Fruit fly (Drosophila melanogaster) whole organism, wandering third instar larva: ENCODE measurements around the gene scny.

Experiments
- CG32264 ChIP-seq: fragments of 200-800 bp; sonication (Bioruptor generic); optimal IDR thresholded peaks from 2 replicates; lab custom pipeline; 2016; ENCODE audit warnings: missing biosample characterization, missing genetic modification characterization
- Dfd ChIP-seq: fragments of >200 bp; optimal IDR thresholded peaks from 2 replicates; lab custom pipeline; 2017; ENCODE audit warnings: missing biosample characterization, missing genetic modification characterization
- Dif ChIP-seq: fragments of 200-275, 200-300 bp; sonication (Bioruptor generic); optimal IDR thresholded peaks from 2 replicates; lab custom pipeline; 2018; ENCODE audit warnings: missing biosample characterization, missing genetic modification characterization; ENCODE audit not compliant: partially characterized antibody
- GATAd ChIP-seq: sonication (Bioruptor generic); optimal IDR thresholded peaks from 2 replicates; lab custom pipeline; 2016; ENCODE audit warnings: missing biosample characterization, missing genetic modification characterization
- HLH106 ChIP-seq: fragments of 200-800 bp; optimal IDR thresholded peaks from 3 replicates; lab custom pipeline; 2019; ENCODE audit warnings: missing biosample characterization, mild to moderate bottlenecking, missing genetic modification characterization, moderate library complexity
- Hr78 ChIP-seq: fragments of >200 bp; optimal IDR thresholded peaks from 2 replicates; lab custom pipeline; 2017; ENCODE audit warnings: missing biosample characterization, missing genetic modification characterization
- Hr83 ChIP-seq: fragments of 200-300 bp; sonication (Bioruptor generic); optimal IDR thresholded peaks from 2 replicates; lab custom pipeline; 2016; ENCODE audit warnings: missing biosample characterization, mild to moderate bottlenecking, missing genetic modification characterization, moderate library complexity; ENCODE audit not compliant: poor library complexity, severe bottlenecking
- Jra ChIP-seq: sonication (Bioruptor generic); optimal IDR thresholded peaks from 2 replicates; lab custom pipeline; 2016; ENCODE audit warnings: missing biosample characterization, missing genetic modification characterization
- Myc ChIP-seq: fragments of >200 bp; optimal IDR thresholded peaks from 2 replicates; lab custom pipeline; 2017
- N ChIP-seq: fragments of >200 bp; optimal IDR thresholded peaks from 2 replicates; lab custom pipeline; 2018; ENCODE audit warnings: missing biosample characterization, missing external identifiers, missing genetic modification characterization
- OdsH ChIP-seq: fragments of 200-800 bp; sonication (Bioruptor generic); optimal IDR thresholded peaks from 2 replicates; lab custom pipeline; 2016; ENCODE audit warnings: missing biosample characterization, mild to moderate bottlenecking, missing genetic modification characterization
- Rel ChIP-seq, 2 experiments: fragments of 200-800 bp; sonication (Bioruptor generic) in 1 of 2; optimal IDR thresholded peaks; 2 replicates in 1 of 2; 3 replicates in 1 of 2; lab custom pipeline; 2016 to 2019; ENCODE audit warnings: mild to moderate bottlenecking in 2 of 2, missing biosample characterization in 2 of 2, missing genetic modification characterization in 2 of 2, moderate library complexity in 1 of 2
- Sp1 ChIP-seq: fragments of 200-800 bp; sonication (Bioruptor generic); optimal IDR thresholded peaks from 3 replicates; lab custom pipeline; 2019; ENCODE audit warnings: missing biosample characterization, mild to moderate bottlenecking, missing genetic modification characterization, moderate library complexity
- br ChIP-seq: fragments of 200-800 bp; sonication (Bioruptor generic); optimal IDR thresholded peaks from 2 replicates; lab custom pipeline; 2016; ENCODE audit warnings: missing biosample characterization, missing genetic modification characterization
- brk ChIP-seq: fragments of 200-800 bp; sonication (Bioruptor generic); optimal IDR thresholded peaks from 2 replicates; lab custom pipeline; 2016; ENCODE audit warnings: missing biosample characterization, mild to moderate bottlenecking, missing genetic modification characterization
- dmrt93B ChIP-seq: fragments of 200-800 bp; sonication (Bioruptor generic); optimal IDR thresholded peaks from 2 replicates; lab custom pipeline; 2018; ENCODE audit warnings: missing biosample characterization, mild to moderate bottlenecking, missing genetic modification characterization
- dsf ChIP-seq: sonication (Bioruptor generic); optimal IDR thresholded peaks from 2 replicates; lab custom pipeline; 2016; ENCODE audit warnings: missing biosample characterization, missing genetic modification characterization, borderline replicate concordance
- ey ChIP-seq: fragments of 200-800 bp; sonication (Bioruptor generic); optimal IDR thresholded peaks from 2 replicates; lab custom pipeline; 2016; ENCODE audit warnings: missing biosample characterization, missing genetic modification characterization
- foxo ChIP-seq, 2 experiments: fragments of 200-800 bp; sonication (Bioruptor generic); optimal IDR thresholded peaks; 2 replicates in 1 of 2; 3 replicates in 1 of 2; lab custom pipeline; 2016 to 2017; ENCODE audit warnings: missing biosample characterization in 2 of 2, missing genetic modification characterization in 2 of 2
- fru ChIP-seq: fragments of 200-800 bp; sonication (Bioruptor generic); optimal IDR thresholded peaks from 3 replicates; lab custom pipeline; 2016; ENCODE audit warnings: missing biosample characterization, mild to moderate bottlenecking, missing genetic modification characterization
- h ChIP-seq: fragments of 200-800 bp; sonication (Bioruptor generic); optimal IDR thresholded peaks from 3 replicates; lab custom pipeline; 2016; ENCODE audit warnings: missing biosample characterization, mild to moderate bottlenecking, missing genetic modification characterization
- lola ChIP-seq: fragments of >200 bp; optimal IDR thresholded peaks from 2 replicates; lab custom pipeline; 2017; ENCODE audit warnings: missing biosample characterization, missing genetic modification characterization
- rgr ChIP-seq: fragments of 200-800 bp; sonication (Bioruptor generic); optimal IDR thresholded peaks from 3 replicates; lab custom pipeline; 2016; ENCODE audit warnings: missing biosample characterization, mild to moderate bottlenecking, missing genetic modification characterization
- sage ChIP-seq: fragments of 200-800 bp; sonication (Bioruptor generic); optimal IDR thresholded peaks from 2 replicates; lab custom pipeline; 2016; ENCODE audit warnings: missing biosample characterization, mild to moderate bottlenecking, missing genetic modification characterization
- sv ChIP-seq: fragments of 200-800 bp; sonication (Bioruptor generic); optimal IDR thresholded peaks from 3 replicates; lab custom pipeline; 2016; ENCODE audit warnings: missing biosample characterization, missing genetic modification characterization
- tai ChIP-seq: sonication (Bioruptor generic); optimal IDR thresholded peaks from 2 replicates; lab custom pipeline; 2016; ENCODE audit warnings: missing biosample characterization, missing genetic modification characterization
- usp ChIP-seq: fragments of >200 bp; optimal IDR thresholded peaks from 2 replicates; lab custom pipeline; 2017; ENCODE audit warnings: missing biosample characterization, missing genetic modification characterization
- woc ChIP-seq: sonication (Bioruptor generic); optimal IDR thresholded peaks from 2 replicates; lab custom pipeline; 2016; ENCODE audit warnings: missing biosample characterization, mild to moderate bottlenecking, missing genetic modification characterization

scny gene

DNA sequence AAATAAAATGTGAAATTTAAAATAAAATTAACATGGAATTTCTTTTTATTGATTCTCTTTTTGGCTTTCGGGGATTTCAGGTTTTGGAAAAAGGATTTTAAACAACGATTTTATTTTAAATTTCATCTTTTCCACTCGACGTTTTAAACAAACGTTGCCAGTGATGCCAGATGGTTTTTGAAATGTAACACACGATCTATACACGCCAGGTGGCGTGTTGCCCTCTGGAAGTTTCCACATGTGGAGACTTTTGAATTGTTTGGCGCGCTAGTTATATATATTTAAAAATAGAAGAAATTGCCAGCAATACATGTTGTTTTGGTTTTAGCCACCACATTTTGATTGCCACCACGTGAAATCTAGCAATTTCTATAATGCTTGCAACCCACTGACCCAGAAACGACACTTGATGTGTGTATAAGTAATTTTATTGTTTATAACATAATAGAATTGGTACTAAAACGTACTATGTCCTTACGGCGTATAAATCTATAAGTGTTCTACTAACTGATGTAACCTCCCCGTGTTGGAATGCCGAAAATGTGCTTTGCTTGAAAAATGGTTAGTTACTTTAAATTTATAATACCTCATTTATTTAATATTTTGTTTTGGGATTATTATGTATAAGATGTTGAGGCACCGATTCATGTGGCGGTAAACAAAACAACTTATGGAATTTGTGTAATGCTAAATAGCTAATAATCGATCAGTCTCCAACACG lies 19.0 kb upstream of the scny start:
- no peak for TF ChIP-seq Jra (GFP tag; lab: Kevin White, UChicago)
- TF ChIP-seq Myc (lab: Kevin White, UChicago) = peak; percentile 84
- peak; percentile 26 for TF ChIP-seq sage (GFP tag; lab: Kevin White, UChicago)

DNA sequence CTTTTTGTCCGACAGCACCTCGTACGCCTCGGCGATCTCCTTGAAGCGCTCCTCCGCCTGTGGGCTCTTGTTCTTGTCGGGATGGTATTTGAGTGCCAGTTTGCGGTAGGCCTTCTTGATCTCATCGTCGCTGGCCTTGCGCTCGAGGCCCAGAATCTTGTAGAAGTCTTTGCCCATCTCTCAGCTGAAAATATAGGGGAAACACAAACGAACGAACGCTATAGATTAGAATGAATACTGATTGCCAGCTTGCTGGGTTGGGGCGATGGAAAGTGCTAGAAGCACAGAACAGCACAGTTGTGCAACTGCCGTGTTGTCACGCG lies 17.4 kb upstream of the scny start:
- TF ChIP-seq fru (GFP tag; lab: Kevin White, UChicago) (no peak), foxo (GFP tag; optimal IDR thresholded peaks at IDR 0.05; lab: Kevin White, UChicago) (no peak), Rel (GFP tag; optimal IDR thresholded peaks at IDR 0.05; lab: Kevin White, UChicago) (no peak), Rel (tag; optimal IDR thresholded peaks at IDR 0.05; lab: Kevin White, UChicago) (peak; percentile 97), rgr (no peak), Dif (GFP tag; lab: Kevin White, UChicago) (no peak)

DNA sequence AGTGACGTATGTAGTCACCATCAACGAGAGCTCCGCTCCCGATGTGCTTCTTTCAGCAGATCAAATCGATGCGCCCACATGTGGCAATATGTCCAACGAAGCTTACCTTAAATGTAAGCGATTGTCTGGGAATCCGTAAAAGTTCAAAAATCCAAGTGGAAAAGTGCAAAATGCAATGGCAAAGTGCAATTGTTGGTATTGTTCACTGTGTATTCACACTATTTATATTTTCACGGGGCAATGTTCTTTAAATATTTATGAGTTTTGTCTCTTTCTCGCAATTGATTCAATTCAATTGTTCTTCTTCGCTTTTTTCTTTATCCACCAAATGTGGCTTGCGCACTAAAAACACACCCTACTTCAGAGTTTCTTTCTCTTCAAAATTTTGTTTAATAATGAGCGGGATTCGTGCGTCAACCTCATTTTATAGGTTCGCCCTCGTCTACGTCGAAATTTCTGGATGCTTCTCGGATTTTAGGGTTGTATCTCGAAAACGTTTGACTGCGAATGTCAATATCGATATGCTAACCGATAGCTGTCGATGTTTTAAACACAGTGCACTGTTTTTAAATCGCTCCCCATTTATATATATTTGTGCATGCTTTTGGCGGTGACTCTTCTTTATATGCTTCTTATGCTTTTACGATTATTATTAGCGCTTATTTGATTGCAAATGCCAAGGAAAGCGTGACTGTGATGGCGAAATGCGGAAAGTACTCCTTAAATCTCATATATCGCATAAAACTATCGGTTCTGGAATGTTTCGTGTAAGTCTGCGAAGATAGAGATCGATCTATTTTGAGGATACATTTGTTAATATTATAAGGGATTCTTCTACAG lies 16.8 kb upstream of the scny start, which contains the start of gene DnaJ-1:
Gene DnaJ-1 (minus strand): TSS at position 450 of the 840 bp plus-strand sequence.
- no peak for TF ChIP-seq tai (GFP tag; lab: Kevin White, UChicago)
- TF ChIP-seq Jra (GFP tag; lab: Kevin White, UChicago) = peak; percentile 27
- peak; percentile 44 for TF ChIP-seq h (GFP tag; lab: Kevin White, UChicago)
- peak; percentile 72 for TF ChIP-seq Hr83 (GFP tag; lab: Kevin White, UChicago)
- TF ChIP-seq br (GFP tag; lab: Kevin White, UChicago) = peak; percentile 12
- no peak for TF ChIP-seq Dfd (GFP tag; lab: Kevin White, UChicago)
- peak; percentile 10 for TF ChIP-seq CG32264 (GFP tag; lab: Kevin White, UChicago)
- peak; percentile 23 for TF ChIP-seq fru (GFP tag; lab: Kevin White, UChicago)
- TF ChIP-seq rgr = peak; percentile 51
- no peak for TF ChIP-seq ey (GFP tag; lab: Kevin White, UChicago)
- TF ChIP-seq OdsH (GFP tag; lab: Kevin White, UChicago) = peak; percentile 18
- TF ChIP-seq HLH106 = peak; percentile 8
- TF ChIP-seq woc (GFP tag; lab: Kevin White, UChicago) = peak; percentile 61
- TF ChIP-seq brk (GFP tag; lab: Kevin White, UChicago) = no peak
- TF ChIP-seq foxo (GFP tag; optimal IDR thresholded peaks at IDR 0.05; lab: Kevin White, UChicago) = peak in 1 of 2 experiments; percentile 37
- TF ChIP-seq Sp1 (GFP tag; lab: Kevin White, UChicago) = peak; percentile 79

DNA sequence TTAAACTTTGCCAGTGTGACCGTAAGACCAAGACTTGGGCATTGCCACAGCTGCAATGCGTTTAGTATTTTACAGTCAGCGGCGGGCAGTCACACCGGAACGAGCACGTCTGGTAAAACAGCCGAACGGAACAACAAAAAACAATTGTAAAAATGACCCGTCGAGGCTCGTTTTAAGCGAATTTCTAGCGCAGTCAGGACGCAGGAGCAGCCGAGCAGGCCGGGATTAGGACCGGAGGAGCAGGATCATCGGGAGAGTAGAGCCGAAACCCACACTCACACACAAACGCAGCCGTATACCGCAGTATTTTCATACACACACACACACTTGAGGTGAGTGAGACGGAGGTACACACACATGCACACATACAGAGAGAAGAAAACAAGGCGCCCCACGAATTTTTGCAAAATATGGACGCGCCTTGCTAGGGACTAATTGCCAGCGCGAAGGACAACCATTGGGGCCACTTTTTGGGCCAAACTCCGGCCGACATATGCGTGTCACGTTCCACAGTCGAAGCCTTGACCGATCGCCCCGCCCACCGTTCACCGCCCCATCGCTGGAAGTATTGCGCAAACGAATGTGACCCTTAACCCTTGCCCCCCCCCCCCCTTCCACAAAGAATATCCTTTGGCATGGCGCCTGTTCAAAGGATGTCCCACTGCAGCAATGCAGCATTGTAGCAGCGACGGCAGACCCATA lies 15.7 kb upstream of the scny start, which contains the start of gene Usp47:
Gene Usp47 (plus strand): TSS at position 71 of the 702 bp plus-strand sequence.
- no peak for TF ChIP-seq HLH106
- TF ChIP-seq ey (GFP tag; lab: Kevin White, UChicago) = no peak
- no peak for TF ChIP-seq GATAd
- TF ChIP-seq h (GFP tag; lab: Kevin White, UChicago) = peak; percentile 29
- TF ChIP-seq Hr78 (GFP tag; lab: Kevin White, UChicago) = peak; percentile 70
- TF ChIP-seq Rel (GFP tag; optimal IDR thresholded peaks at IDR 0.05; lab: Kevin White, UChicago) = no peak
- peak; percentile 14 for TF ChIP-seq Rel (tag; optimal IDR thresholded peaks at IDR 0.05; lab: Kevin White, UChicago)
- TF ChIP-seq rgr = peak; percentile 24
- no peak for TF ChIP-seq usp (GFP tag; lab: Kevin White, UChicago)
- TF ChIP-seq Dif (GFP tag; lab: Kevin White, UChicago) = no peak
- TF ChIP-seq N (GFP tag; lab: Kevin White, UChicago) = peak; percentile 79
- TF ChIP-seq Dfd (GFP tag; lab: Kevin White, UChicago) = no peak
- peak; percentile 6 for TF ChIP-seq Sp1 (GFP tag; lab: Kevin White, UChicago)

DNA sequence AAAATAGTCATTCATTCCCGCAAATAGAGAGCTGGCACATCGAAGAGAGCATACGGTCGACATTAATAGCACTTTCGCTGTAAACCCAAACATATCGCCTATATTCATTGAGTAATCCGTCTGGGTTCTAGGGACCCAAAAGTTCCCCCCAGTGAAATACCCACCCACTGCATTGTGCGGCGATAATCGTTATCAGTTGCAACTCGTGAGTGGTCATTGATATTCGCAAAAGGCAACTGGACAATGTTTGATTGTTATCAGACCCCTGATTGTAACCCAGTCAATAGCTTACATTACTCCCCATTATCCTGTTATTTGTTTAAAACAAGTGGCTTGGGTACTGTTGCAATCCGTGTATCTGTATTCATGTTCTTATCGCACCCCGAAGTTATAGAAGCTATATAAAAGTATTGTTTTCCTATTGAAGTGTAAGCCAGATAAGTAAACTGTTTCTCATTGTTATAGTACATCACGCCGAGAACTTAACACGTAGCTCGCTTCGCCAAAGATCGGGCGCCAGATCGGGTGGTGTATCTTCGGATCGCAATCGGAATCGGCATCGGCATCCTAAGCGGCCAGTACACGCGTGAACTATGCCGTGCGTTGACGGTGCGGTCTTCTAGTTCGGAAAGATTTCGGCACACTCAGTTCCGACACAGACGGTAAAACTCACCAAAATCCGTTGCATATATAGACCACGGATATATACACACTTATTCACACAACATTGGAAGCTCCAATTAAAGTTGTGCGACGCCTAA lies 15.0 kb upstream of the scny start:
- TF ChIP-seq fru (GFP tag; lab: Kevin White, UChicago) (no peak), lola (GFP tag; lab: Kevin White, UChicago) (no peak), br (GFP tag; lab: Kevin White, UChicago) (peak; percentile 37), sage (GFP tag; lab: Kevin White, UChicago) (no peak), h (GFP tag; lab: Kevin White, UChicago) (no peak), Dfd (GFP tag; lab: Kevin White, UChicago) (no peak), Dif (GFP tag; lab: Kevin White, UChicago) (no peak), dsf (GFP tag; lab: Kevin White, UChicago) (no peak), Sp1 (GFP tag; lab: Kevin White, UChicago) (no peak), Rel (GFP tag; optimal IDR thresholded peaks at IDR 0.05; lab: Kevin White, UChicago) (no peak), Rel (tag; optimal IDR thresholded peaks at IDR 0.05; lab: Kevin White, UChicago) (peak; percentile 97), dmrt93B (GFP tag; lab: Kevin White, UChicago) (no peak), sv (GFP tag; lab: Kevin White, UChicago) (no peak), HLH106 (no peak), tai (GFP tag; lab: Kevin White, UChicago) (no peak), Hr78 (GFP tag; lab: Kevin White, UChicago) (peak; percentile 33)
